Worm (Caenorhabditis elegans) whole organism, midembryonic: ENCODE data around the gene spp-9.

Experiments
- ztf-23 ChIP-seq: fragments of 200-800 bp; sonication (Bioruptor generic); IDR thresholded peaks from 2 replicates; pipeline ENCODE4 v1.3.6; 2022; ENCODE audit warnings: missing genetic modification reagents, missing genetic modification characterization, missing compliant biosample characterization
- ztf-29 ChIP-seq: fragments of 200-800 bp; sonication (Bioruptor generic); IDR thresholded peaks from 2 replicates; pipeline ENCODE4 v1.3.6; 2022; ENCODE audit warnings: missing genetic modification reagents, missing genetic modification characterization, missing compliant biosample characterization

DNA sequence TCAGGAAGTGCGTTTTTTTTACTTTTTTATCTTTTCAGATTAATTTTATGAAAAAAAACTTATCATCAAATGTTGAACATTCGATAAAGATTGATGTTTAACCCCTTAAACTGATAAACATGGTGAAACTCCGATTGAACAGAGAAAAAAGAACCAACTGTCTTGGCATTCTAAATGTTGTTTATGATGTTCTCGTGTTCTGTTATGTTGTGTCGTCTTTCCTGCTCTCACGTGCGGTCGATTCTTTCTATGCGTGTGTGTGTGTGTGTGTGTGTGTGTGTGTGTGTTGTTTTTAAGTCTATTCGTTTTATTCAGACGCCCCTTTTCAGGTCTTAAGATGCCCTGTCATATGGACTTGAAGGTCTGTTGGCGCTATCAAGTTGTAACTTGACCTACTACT is 18.0 kb upstream of the spp-9 start:
- no peak for TF ChIP-seq ztf-29 (GFP tag; lab: Robert Waterston, UW)
- TF ChIP-seq ztf-23 (GFP tag; lab: Robert Waterston, UW): no peak
